Worm (Caenorhabditis elegans): ENCODE measurements around the gene F43B10.1.
A peak's percentile ranks its signal among the peaks of the same experiment; 100 is the strongest.

DNA sequence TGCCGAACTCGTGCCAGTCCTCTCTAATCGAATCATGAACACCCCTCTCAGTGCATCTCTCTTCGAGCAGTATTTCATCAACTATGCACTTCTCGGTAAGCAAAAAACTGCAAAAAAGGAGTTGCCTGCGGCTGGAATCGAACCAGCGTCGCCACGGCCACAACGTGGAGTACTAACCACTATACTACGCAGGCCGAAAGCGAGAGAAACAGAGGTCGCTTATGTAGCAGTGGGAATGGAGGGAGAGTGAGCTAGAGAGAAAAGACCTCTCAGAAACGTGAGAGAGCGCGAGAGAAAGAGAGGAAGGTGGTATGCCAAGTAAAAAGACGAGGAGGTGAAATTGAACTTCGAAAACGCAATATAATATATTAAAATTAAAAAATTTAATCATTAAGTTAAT is 27.9 kb downstream of the F43B10.1 start:
- TF ChIP-seq B0261.1 (tag; optimal IDR thresholded peaks at IDR 0.05), result peak; percentile 98
- peak; percentile 75 for TF ChIP-seq B0035.1 (tag; optimal IDR thresholded peaks at IDR 0.05)
- no peak for TF ChIP-seq aptf-3 (GFP tag; IDR thresholded peaks at IDR 0.05)
- TF ChIP-seq snpc-1.1 (tag; optimal IDR thresholded peaks at IDR 0.05; ENCODE audit: insufficient read depth), result peak; percentile 75
- TF ChIP-seq F33H1.4 (GFP tag; IDR thresholded peaks at IDR 0.05), result no peak
- TF ChIP-seq mel-28 (tag; optimal IDR thresholded peaks at IDR 0.05; ENCODE audit: borderline replicate concordance), result no peak
- TF ChIP-seq madf-3 (GFP tag; IDR thresholded peaks at IDR 0.05), result no peak
- peak; percentile 30 for TF ChIP-seq unc-130 (GFP tag; optimal IDR thresholded peaks at IDR 0.05)
- TF ChIP-seq F49E8.2 (tag; optimal IDR thresholded peaks at IDR 0.05; ENCODE audit: insufficient read depth), result no peak
- TF ChIP-seq nhr-179 (tag; optimal IDR thresholded peaks at IDR 0.05), result peak; percentile 30
- peak; percentile 49 for TF ChIP-seq ztf-22 (GFP tag; optimal IDR thresholded peaks at IDR 0.05)

Measured in whole organism, young adult.